Worm (Caenorhabditis elegans) whole organism, late embryonic: ENCODE measurements around the gene fbxa-18.

Experiments used
- C08G9.2 ChIP-seq: sonication (generic microtip); optimal IDR thresholded peaks from 2 replicates; lab custom pipeline; 2016; ENCODE audit warnings: mild to moderate bottlenecking, missing genetic modification characterization, moderate library complexity, missing compliant biosample characterization
- K02D7.2 ChIP-seq: sonication (generic microtip); optimal IDR thresholded peaks from 2 replicates; lab custom pipeline; 2017; ENCODE audit warnings: mild to moderate bottlenecking, missing genetic modification characterization, missing compliant biosample characterization
- K09A11.1 ChIP-seq: sonication (generic microtip); optimal IDR thresholded peaks from 2 replicates; lab custom pipeline; 2017; ENCODE audit warnings: antibody characterized with exemption, mild to moderate bottlenecking, missing genetic modification characterization, missing compliant biosample characterization; ENCODE audit not compliant: insufficient read depth
- Y22D7AL.16 ChIP-seq: sonication (generic microtip); optimal IDR thresholded peaks from 2 replicates; lab custom pipeline; 2016; ENCODE audit warnings: missing genetic modification characterization, missing compliant biosample characterization
- ahr-1 ChIP-seq: sonication (generic microtip); optimal IDR thresholded peaks from 2 replicates; lab custom pipeline; 2016; ENCODE audit warnings: missing genetic modification characterization, missing compliant biosample characterization
- ama-1 ChIP-seq: fragments of 150-350 bp; optimal IDR thresholded peaks from 2 replicates; lab custom pipeline; 2014
- ceh-14 ChIP-seq: sonication (generic microtip); optimal IDR thresholded peaks from 2 replicates; lab custom pipeline; 2016; ENCODE audit warnings: missing genotype, missing genetic modification characterization, missing compliant biosample characterization
- ceh-19 ChIP-seq: fragments of 200-800 bp; sonication (Bioruptor generic); optimal IDR thresholded peaks from 2 replicates; lab custom pipeline; 2018; ENCODE audit warnings: mild to moderate bottlenecking, missing genetic modification characterization, missing compliant biosample characterization
- ceh-30 ChIP-seq: fragments of 150-350 bp; optimal IDR thresholded peaks from 2 replicates; lab custom pipeline; 2014; ENCODE audit warnings: missing biosample characterization, missing genetic modification characterization
- ceh-48 ChIP-seq: sonication (generic microtip); optimal IDR thresholded peaks from 2 replicates; lab custom pipeline; 2016; ENCODE audit warnings: missing genetic modification characterization, inconsistent platforms, missing compliant biosample characterization
- ceh-9 ChIP-seq: sonication (generic microtip); optimal IDR thresholded peaks from 2 replicates; lab custom pipeline; 2016; ENCODE audit warnings: mild to moderate bottlenecking, missing genetic modification characterization, inconsistent platforms, missing compliant biosample characterization
- che-1 ChIP-seq: sonication (generic microtip); optimal IDR thresholded peaks from 2 replicates; lab custom pipeline; 2016; ENCODE audit warnings: mild to moderate bottlenecking, missing genetic modification characterization, missing compliant biosample characterization
- dmd-4 ChIP-seq: sonication (generic microtip); optimal IDR thresholded peaks from 2 replicates; lab custom pipeline; 2016; ENCODE audit warnings: borderline replicate concordance, missing genetic modification characterization, missing compliant biosample characterization
- elt-2 ChIP-seq: sonication (generic microtip); optimal IDR thresholded peaks from 2 replicates; lab custom pipeline; 2016; ENCODE audit warnings: missing genetic modification reagents, missing genetic modification characterization, missing compliant biosample characterization
- elt-4 ChIP-seq: sonication (generic microtip); optimal IDR thresholded peaks from 2 replicates; lab custom pipeline; 2016; ENCODE audit warnings: missing genetic modification characterization, missing compliant biosample characterization
- ets-4 ChIP-seq: sonication (generic microtip); optimal IDR thresholded peaks from 2 replicates; lab custom pipeline; 2016; ENCODE audit warnings: missing genetic modification characterization, missing compliant biosample characterization
- eyg-1 ChIP-seq: sonication (generic microtip); optimal IDR thresholded peaks from 2 replicates; lab custom pipeline; 2016; ENCODE audit warnings: missing genotype, missing genetic modification characterization, missing compliant biosample characterization
- fkh-10 ChIP-seq: fragments of 150-350 bp; optimal IDR thresholded peaks from 2 replicates; lab custom pipeline; 2014; ENCODE audit warnings: missing biosample characterization, missing genetic modification reagents, missing genetic modification characterization
- fkh-6 ChIP-seq: sonication (generic microtip); optimal IDR thresholded peaks from 2 replicates; lab custom pipeline; 2016; ENCODE audit warnings: missing genetic modification characterization, missing compliant biosample characterization
- gmeb-2 ChIP-seq: sonication (generic microtip); optimal IDR thresholded peaks from 2 replicates; lab custom pipeline; 2016; ENCODE audit warnings: missing genetic modification characterization, inconsistent platforms, missing compliant biosample characterization
- hlh-13 ChIP-seq: fragments of 200-800 bp; sonication (Bioruptor generic); optimal IDR thresholded peaks from 2 replicates; lab custom pipeline; 2018; ENCODE audit warnings: mild to moderate bottlenecking, missing genetic modification characterization, missing compliant biosample characterization
- hlh-15 ChIP-seq: sonication (generic microtip); optimal IDR thresholded peaks from 2 replicates; lab custom pipeline; 2016; ENCODE audit warnings: missing genetic modification characterization, missing compliant biosample characterization
- hlh-30 ChIP-seq: sonication (generic microtip); optimal IDR thresholded peaks from 2 replicates; lab custom pipeline; 2017; ENCODE audit warnings: antibody characterized with exemption, missing genetic modification characterization, missing compliant biosample characterization; ENCODE audit not compliant: insufficient read depth
- hlh-6 ChIP-seq: sonication (generic microtip); optimal IDR thresholded peaks from 2 replicates; lab custom pipeline; 2016; ENCODE audit warnings: missing genotype, missing genetic modification characterization, missing compliant biosample characterization
- hlh-8 ChIP-seq: sonication (generic microtip); optimal IDR thresholded peaks from 2 replicates; lab custom pipeline; 2016; ENCODE audit warnings: missing genotype, missing genetic modification characterization, missing compliant biosample characterization
- madf-2 ChIP-seq: sonication (generic microtip); optimal IDR thresholded peaks from 2 replicates; lab custom pipeline; 2017; ENCODE audit warnings: missing genetic modification characterization, missing compliant biosample characterization
- mec-3 ChIP-seq: sonication (generic microtip); optimal IDR thresholded peaks from 2 replicates; lab custom pipeline; 2016; ENCODE audit warnings: borderline replicate concordance, missing genetic modification characterization, missing compliant biosample characterization
- nhr-11 ChIP-seq: fragments of 150-350 bp; optimal IDR thresholded peaks from 2 replicates; lab custom pipeline; 2014; ENCODE audit warnings: missing biosample characterization, missing genetic modification characterization
- nhr-232 ChIP-seq: sonication (generic microtip); optimal IDR thresholded peaks from 2 replicates; lab custom pipeline; 2016; ENCODE audit warnings: missing genetic modification characterization, missing compliant biosample characterization
- npax-4 ChIP-seq: sonication (generic microtip); optimal IDR thresholded peaks from 2 replicates; lab custom pipeline; 2016; ENCODE audit warnings: missing genetic modification characterization, missing compliant biosample characterization
- odd-2 ChIP-seq: sonication (generic microtip); optimal IDR thresholded peaks from 2 replicates; lab custom pipeline; 2017; ENCODE audit warnings: antibody characterized with exemption, mild to moderate bottlenecking, missing genetic modification characterization, missing compliant biosample characterization
- pag-3 ChIP-seq: sonication (generic microtip); optimal IDR thresholded peaks from 2 replicates; lab custom pipeline; 2016; ENCODE audit warnings: missing compliant biosample characterization, missing genetic modification characterization, borderline replicate concordance
- pat-9 ChIP-seq: fragments of 200-800 bp; sonication (Bioruptor generic); optimal IDR thresholded peaks from 2 replicates; lab custom pipeline; 2018; ENCODE audit warnings: mild to moderate bottlenecking, missing genetic modification characterization, moderate library complexity, missing compliant biosample characterization
- pax-1 ChIP-seq: fragments of 150-350 bp; optimal IDR thresholded peaks from 2 replicates; lab custom pipeline; 2014; ENCODE audit warnings: missing biosample characterization, missing genetic modification characterization
- pha-2 ChIP-seq: sonication (generic microtip); optimal IDR thresholded peaks from 2 replicates; lab custom pipeline; 2017; ENCODE audit warnings: mild to moderate bottlenecking, missing genetic modification characterization, missing compliant biosample characterization
- pha-4 ChIP-seq: fragments of 150-350 bp; optimal IDR thresholded peaks from 2 replicates; lab custom pipeline; 2018; ENCODE audit warnings: missing biosample characterization, missing genetic modification reagents, missing genetic modification characterization
- ref-2 ChIP-seq: sonication (generic microtip); optimal IDR thresholded peaks from 2 replicates; lab custom pipeline; 2016; ENCODE audit warnings: missing genetic modification characterization, missing compliant biosample characterization
- rnt-1 ChIP-seq: sonication (generic microtip); optimal IDR thresholded peaks from 2 replicates; lab custom pipeline; 2016; ENCODE audit warnings: missing genetic modification characterization, missing compliant biosample characterization
- sox-2 ChIP-seq: fragments of 200-800 bp; sonication (Bioruptor generic); IDR thresholded peaks from 2 replicates; pipeline ENCODE4 v1.3.6; 2022; ENCODE audit warnings: missing genetic modification reagents, missing genetic modification characterization, missing compliant biosample characterization
- sox-4 ChIP-seq: sonication (generic microtip); optimal IDR thresholded peaks from 2 replicates; lab custom pipeline; 2017; ENCODE audit warnings: mild to moderate bottlenecking, missing genetic modification characterization, inconsistent platforms, missing compliant biosample characterization
- syd-9 ChIP-seq: sonication (generic microtip); optimal IDR thresholded peaks from 2 replicates; lab custom pipeline; 2016; ENCODE audit warnings: mild to moderate bottlenecking, missing genetic modification characterization, moderate library complexity, missing compliant biosample characterization
- tbx-2 ChIP-seq: sonication (generic microtip); optimal IDR thresholded peaks from 2 replicates; lab custom pipeline; 2016; ENCODE audit warnings: missing genetic modification characterization, missing compliant biosample characterization
- unc-3 ChIP-seq, 2 experiments: fragments of 200-800 bp in 1 of 2; sonication (Bioruptor generic) in 1 of 2; sonication (generic microtip) in 1 of 2; conservative IDR thresholded peaks in 1 of 2; optimal IDR thresholded peaks in 1 of 2; 2 replicates each; pipeline versions ENCODE4 v1.3.6 to Lab custom; 2016 to 2022; ENCODE audit warnings: missing compliant biosample characterization in 2 of 2, missing genetic modification characterization in 2 of 2, missing genetic modification reagents in 1 of 2
- unc-55 ChIP-seq: sonication (generic microtip); optimal IDR thresholded peaks from 2 replicates; lab custom pipeline; 2017; ENCODE audit warnings: missing biosample characterization, missing genetic modification reagents, missing genetic modification characterization
- unc-86 ChIP-seq: sonication (generic microtip); optimal IDR thresholded peaks from 2 replicates; lab custom pipeline; 2016; ENCODE audit warnings: missing genetic modification characterization, missing compliant biosample characterization

fbxa-18 gene

DNA sequence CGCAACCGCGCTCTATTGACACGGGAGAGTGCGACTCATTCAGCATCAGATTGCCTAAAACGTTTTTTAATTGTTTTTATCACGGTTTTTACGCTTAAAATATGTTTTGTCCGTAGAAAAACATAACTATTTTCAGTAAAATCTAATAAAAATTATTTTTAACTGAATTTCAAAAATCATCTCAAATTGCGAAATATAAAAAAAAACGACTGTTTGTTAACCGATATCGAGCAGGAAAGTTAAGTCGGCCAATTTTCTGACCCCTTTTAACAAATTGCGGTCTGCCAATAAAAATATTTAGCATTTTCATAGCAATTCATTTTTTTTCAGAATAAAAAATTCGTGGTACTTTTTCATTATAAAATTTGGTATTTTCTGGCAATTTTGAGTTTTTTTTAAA lies 22.0 kb upstream of the fbxa-18 start:
- TF ChIP-seq sox-4 (tag; lab: Kevin White, UChicago) (no peak), eyg-1 (tag; lab: Kevin White, UChicago) (no peak), pha-2 (tag; lab: Kevin White, UChicago) (no peak), ceh-9 (tag; lab: Kevin White, UChicago) (no peak), pat-9 (no peak), ceh-19 (GFP tag; lab: Kevin White, UChicago) (no peak), elt-2 (tag; lab: Kevin White, UChicago) (no peak), che-1 (tag; lab: Kevin White, UChicago) (no peak), fkh-6 (tag; lab: Kevin White, UChicago) (no peak), elt-4 (tag; lab: Kevin White, UChicago) (no peak), ama-1 (no peak), ceh-14 (tag; lab: Kevin White, UChicago) (no peak), madf-2 (tag; lab: Kevin White, UChicago) (no peak), syd-9 (no peak), gmeb-2 (tag; lab: Kevin White, UChicago) (no peak), nhr-11 (tag; lab: Kevin White, UChicago) (no peak), npax-4 (tag; lab: Kevin White, UChicago) (no peak), ahr-1 (tag; lab: Kevin White, UChicago) (no peak), unc-3 (GFP tag; conservative IDR thresholded peaks at IDR 0.05; lab: Robert Waterston, UW) (no peak), unc-3 (tag; optimal IDR thresholded peaks at IDR 0.05; lab: Kevin White, UChicago) (no peak), hlh-6 (tag; lab: Kevin White, UChicago) (no peak)

DNA sequence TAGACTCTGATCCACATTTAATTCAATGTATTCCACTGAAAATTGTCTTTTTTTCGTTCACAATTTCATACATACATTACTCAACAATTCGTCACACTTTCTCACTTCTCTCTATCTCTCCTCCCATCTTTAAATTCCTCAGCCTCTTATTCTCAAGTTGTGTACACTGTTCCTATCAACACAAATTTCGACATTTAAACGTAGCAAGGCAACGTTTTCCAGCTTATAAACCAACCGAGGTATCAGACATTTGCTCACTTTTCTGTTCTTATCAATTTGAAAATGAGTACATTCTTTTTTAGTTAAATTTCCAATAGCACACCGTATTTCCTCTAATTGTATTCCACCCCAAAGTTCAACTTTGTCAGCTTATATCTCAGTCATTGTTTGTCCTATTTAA lies 21.5 kb upstream of the fbxa-18 start, which contains the start of gene skr-3:
skr-3 (plus strand) TSS at position 163 of the 400 bp plus-strand sequence.
- TF ChIP-seq elt-2 (tag; lab: Kevin White, UChicago) (no peak), pha-4 (tag; lab: Kevin White, UChicago) (no peak), K02D7.2 (no peak), hlh-13 (no peak), elt-4 (tag; lab: Kevin White, UChicago) (no peak), dmd-4 (no peak), K09A11.1 (tag; lab: Kevin White, UChicago) (no peak), fkh-10 (GFP tag; lab: Kevin White, UChicago) (no peak), sox-2 (GFP tag; lab: Robert Waterston, UW) (no peak), ceh-48 (tag; lab: Kevin White, UChicago) (no peak), hlh-8 (tag; lab: Kevin White, UChicago) (no peak), mec-3 (no peak), hlh-15 (tag; lab: Kevin White, UChicago) (no peak), ets-4 (tag; lab: Kevin White, UChicago) (no peak), pax-1 (tag; lab: Kevin White, UChicago) (no peak), syd-9 (no peak), hlh-30 (tag; lab: Kevin White, UChicago) (no peak), rnt-1 (no peak), nhr-232 (no peak), pag-3 (tag; lab: Kevin White, UChicago) (no peak)
- TF ChIP-seq, all 69 proteins: peak for 0

DNA sequence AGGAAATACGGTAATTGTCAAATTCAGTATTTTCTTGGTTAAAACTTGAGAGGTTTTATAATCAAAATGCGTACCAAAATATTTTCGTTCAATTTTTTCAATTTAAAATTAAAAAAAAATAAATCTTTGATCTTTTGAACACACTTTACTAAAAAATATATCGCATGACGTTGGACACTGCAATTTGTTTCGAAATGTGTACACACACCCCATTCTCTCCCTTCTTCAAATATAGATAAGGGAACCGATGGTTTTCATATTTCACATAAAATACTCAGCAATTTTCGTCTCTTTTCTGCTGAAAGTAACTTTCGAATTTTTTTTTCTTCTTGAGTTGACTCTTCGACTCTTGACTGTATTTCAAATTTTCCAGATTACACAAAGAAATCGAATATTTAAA lies 21.0 kb upstream of the fbxa-18 start:
- no peak for TF ChIP-seq ceh-9 (tag; lab: Kevin White, UChicago)
- no peak for TF ChIP-seq C08G9.2
- TF ChIP-seq unc-86 (tag; lab: Kevin White, UChicago), result no peak
- no peak for TF ChIP-seq elt-4 (tag; lab: Kevin White, UChicago)
- TF ChIP-seq hlh-8 (tag; lab: Kevin White, UChicago), result no peak
- no peak for TF ChIP-seq tbx-2 (tag; lab: Kevin White, UChicago)
- TF ChIP-seq hlh-30 (tag; lab: Kevin White, UChicago), result no peak
- TF ChIP-seq hlh-6 (tag; lab: Kevin White, UChicago), result no peak
- no peak for TF ChIP-seq unc-55 (GFP tag; lab: Kevin White, UChicago)
- TF ChIP-seq hlh-15 (tag; lab: Kevin White, UChicago), result no peak
- TF ChIP-seq nhr-232, result no peak
- TF ChIP-seq ets-4 (tag; lab: Kevin White, UChicago), result no peak
- TF ChIP-seq pag-3 (tag; lab: Kevin White, UChicago), result no peak
- TF ChIP-seq elt-2 (tag; lab: Kevin White, UChicago), result no peak
- TF ChIP-seq ceh-30 (tag; lab: Kevin White, UChicago), result no peak
- TF ChIP-seq odd-2 (tag; lab: Kevin White, UChicago), result no peak
- no peak for TF ChIP-seq ref-2 (tag; lab: Kevin White, UChicago)
- TF ChIP-seq pax-1 (tag; lab: Kevin White, UChicago), result no peak
- TF ChIP-seq Y22D7AL.16 (tag; lab: Kevin White, UChicago), result no peak
- TF ChIP-seq, all 69 proteins: peak for 0
